Fruit fly (Drosophila melanogaster): ENCODE data around the gene CG6138.

dm6 chr2L:10519225-10519624 is 47.8 kb upstream of the CG6138 start:
- TF ChIP-seq Myc (optimal IDR thresholded peaks at IDR 0.05), result no peak
- no peak for TF ChIP-seq psq (optimal IDR thresholded peaks at IDR 0.05)
- TF ChIP-seq h (optimal IDR thresholded peaks at IDR 0.05), result no peak
- no peak for TF ChIP-seq Sin3A (optimal IDR thresholded peaks at IDR 0.05)
- no peak for TF ChIP-seq ttk (optimal IDR thresholded peaks at IDR 0.05)
- no peak for TF ChIP-seq insv (optimal IDR thresholded peaks at IDR 0.05)

Data from Kc167 (cell line).